Worm (Caenorhabditis elegans): ENCODE measurements around the gene C01G12.16.

ce11 chrIII:4190241-4190640 lies 29.2 kb downstream of the C01G12.16 start, which contains the start of gene spp-28:
- TF ChIP-seq scrt-1 (GFP tag; IDR thresholded peaks at IDR 0.05) (no peak), tbx-11 (GFP tag; IDR thresholded peaks at IDR 0.05) (no peak)
